Fruit fly (Drosophila melanogaster) whole organism, embryonic: ENCODE results near the gene SmE.

Source experiments
- Atf6 ChIP-seq: fragments of 200-800 bp; sonication (Bioruptor generic); IDR thresholded peaks from 2 replicates; pipeline ENCODE4 v1.3.6; 2022; ENCODE audit warnings: missing biosample characterization, missing genetic modification characterization
- CG10267 ChIP-seq: fragments of 200-800 bp; sonication (Bioruptor generic); optimal IDR thresholded peaks from 2 replicates; lab custom pipeline; 2018; ENCODE audit warnings: missing biosample characterization, mild to moderate bottlenecking, missing genetic modification characterization, moderate library complexity
- CG10565 ChIP-seq: fragments of 200-800 bp; sonication (Bioruptor generic); optimal IDR thresholded peaks from 3 replicates; lab custom pipeline; 2016; ENCODE audit warnings: missing biosample characterization, mild to moderate bottlenecking, missing genetic modification characterization
- CG11560 ChIP-seq: fragments of 200-800 bp; sonication (Bioruptor generic); IDR thresholded peaks from 3 replicates; pipeline ENCODE4 v1.3.6; 2022; ENCODE audit warnings: missing biosample characterization, missing genetic modification characterization
- CG12659 ChIP-seq: fragments of 200-800 bp; sonication (Bioruptor generic); optimal IDR thresholded peaks from 3 replicates; lab custom pipeline; 2017; ENCODE audit warnings: mild to moderate bottlenecking, missing biosample characterization, missing genetic modification reagents, missing genetic modification characterization
- CG13424 ChIP-seq: fragments of 200-800 bp; sonication (Bioruptor generic); optimal IDR thresholded peaks from 2 replicates; lab custom pipeline; 2019; ENCODE audit warnings: missing biosample characterization, mild to moderate bottlenecking, missing genetic modification characterization, moderate library complexity
- CG13624 ChIP-seq: fragments of 200-800 bp; sonication (Bioruptor generic); optimal IDR thresholded peaks from 2 replicates; lab custom pipeline; 2016; ENCODE audit warnings: missing biosample characterization, missing genetic modification characterization
- CG14441 ChIP-seq: fragments of 200-800 bp; sonication (Bioruptor generic); IDR thresholded peaks from 2 replicates; pipeline ENCODE4 v1.3.6; 2022; ENCODE audit warnings: missing biosample characterization, missing genetic modification characterization
- CG14860 ChIP-seq: fragments of 200-800 bp; sonication (Bioruptor generic); IDR thresholded peaks from 3 replicates; pipeline ENCODE4 v1.3.6; 2022; ENCODE audit warnings: missing biosample characterization, missing genetic modification characterization; ENCODE audit not compliant: partially characterized antibody
- CG14965 ChIP-seq: fragments of 200-800 bp; sonication (Bioruptor generic); optimal IDR thresholded peaks from 2 replicates; lab custom pipeline; 2016; ENCODE audit warnings: missing biosample characterization, missing genetic modification characterization, borderline replicate concordance
- CG16863 ChIP-seq: fragments of 200-800 bp; sonication (Bioruptor generic); optimal IDR thresholded peaks from 3 replicates; lab custom pipeline; 2016; ENCODE audit warnings: missing biosample characterization, missing genetic modification characterization
- CG18764 ChIP-seq: fragments of 200-800 bp; sonication (Bioruptor generic); optimal IDR thresholded peaks from 3 replicates; lab custom pipeline; 2016; ENCODE audit warnings: missing biosample characterization, missing genetic modification characterization
- CG30403 ChIP-seq: fragments of 200-800 bp; sonication (Bioruptor generic); optimal IDR thresholded peaks from 3 replicates; lab custom pipeline; 2016; ENCODE audit warnings: missing biosample characterization, missing genetic modification characterization
- CG31441 ChIP-seq: fragments of 200-800 bp; sonication (Bioruptor generic); IDR thresholded peaks from 2 replicates; pipeline ENCODE4 v1.3.6; 2022; ENCODE audit warnings: missing biosample characterization, missing genetic modification characterization
- CG3838 ChIP-seq: fragments of 200-800 bp; sonication (Bioruptor generic); optimal IDR thresholded peaks from 3 replicates; lab custom pipeline; 2016; ENCODE audit warnings: missing biosample characterization, missing genetic modification characterization
- CG4424 ChIP-seq: fragments of 200-800 bp; sonication (Bioruptor generic); optimal IDR thresholded peaks from 3 replicates; lab custom pipeline; 2016; ENCODE audit warnings: missing biosample characterization, missing genetic modification characterization
- CG7357 ChIP-seq: fragments of 200-800 bp; sonication (Bioruptor generic); IDR thresholded peaks from 3 replicates; pipeline ENCODE4 v1.3.6; 2022; ENCODE audit warnings: missing biosample characterization, missing genetic modification characterization
- CG7839 ChIP-seq: fragments of 200-800 bp; sonication (Bioruptor generic); optimal IDR thresholded peaks from 3 replicates; lab custom pipeline; 2018; ENCODE audit warnings: missing biosample characterization, mild to moderate bottlenecking, missing genetic modification characterization, moderate library complexity
- CG9437 ChIP-seq: fragments of 200-800 bp; sonication (Bioruptor generic); optimal IDR thresholded peaks from 2 replicates; lab custom pipeline; 2018; ENCODE audit warnings: missing biosample characterization, mild to moderate bottlenecking, missing genetic modification characterization
- Dll ChIP-seq: fragments of 200-800 bp; sonication (Bioruptor generic); IDR thresholded peaks from 4 replicates; pipeline ENCODE4 v1.3.6; 2022; ENCODE audit warnings: missing biosample characterization, missing genetic modification characterization; ENCODE audit not compliant: partially characterized antibody
- Eip74EF ChIP-seq, 2 experiments: fragments of 200-800 bp in 1 of 2; fragments of >200 bp in 1 of 2; sonication (Bioruptor generic) in 1 of 2; optimal IDR thresholded peaks; 2 replicates each; lab custom pipeline; 2017 to 2019; ENCODE audit warnings: missing biosample characterization in 2 of 2, missing genetic modification characterization in 2 of 2, mild to moderate bottlenecking in 1 of 2, moderate library complexity in 1 of 2
- Ets97D ChIP-seq: fragments of 200-800 bp; sonication (Bioruptor generic); optimal IDR thresholded peaks from 3 replicates; lab custom pipeline; 2016; ENCODE audit warnings: missing biosample characterization, missing genetic modification characterization
- Hey ChIP-seq: fragments of 200-800 bp; sonication (Bioruptor generic); optimal IDR thresholded peaks from 3 replicates; lab custom pipeline; 2018; ENCODE audit warnings: missing biosample characterization, mild to moderate bottlenecking, missing genetic modification characterization
- Jarid2 ChIP-seq: fragments of 200-800 bp; sonication (Bioruptor generic); optimal IDR thresholded peaks from 3 replicates; lab custom pipeline; 2017; ENCODE audit warnings: mild to moderate bottlenecking, missing biosample characterization, missing genetic modification reagents, missing genetic modification characterization
- Sin3A ChIP-seq: fragments of >200 bp; optimal IDR thresholded peaks from 2 replicates; lab custom pipeline; 2018
- Sox102F ChIP-seq: fragments of 200-800 bp; sonication (Bioruptor generic); optimal IDR thresholded peaks from 2 replicates; lab custom pipeline; 2018; ENCODE audit warnings: missing biosample characterization, mild to moderate bottlenecking, missing genetic modification characterization, moderate library complexity
- YL-1 ChIP-seq: fragments of 200-800 bp; sonication (Bioruptor generic); optimal IDR thresholded peaks from 3 replicates; lab custom pipeline; 2017; ENCODE audit warnings: missing biosample characterization, mild to moderate bottlenecking, missing genetic modification characterization
- cad ChIP-seq: fragments of >200 bp; optimal IDR thresholded peaks from 2 replicates; lab custom pipeline; 2017; ENCODE audit warnings: missing biosample characterization, missing genetic modification characterization
- cas ChIP-seq: fragments of 200-800 bp; sonication (Bioruptor generic); IDR thresholded peaks from 2 replicates; pipeline ENCODE4 v1.3.6; 2022; ENCODE audit warnings: missing biosample characterization, missing genetic modification characterization
- cg ChIP-seq: fragments of 200-800 bp; sonication (Bioruptor generic); optimal IDR thresholded peaks from 3 replicates; lab custom pipeline; 2019; ENCODE audit warnings: missing biosample characterization, mild to moderate bottlenecking, missing genetic modification characterization, moderate library complexity
- dimm ChIP-seq: fragments of 200-800 bp; sonication (Bioruptor generic); IDR thresholded peaks from 2 replicates; pipeline ENCODE4 v1.3.6; 2022; ENCODE audit warnings: missing biosample characterization, missing genetic modification characterization
- dpn ChIP-seq, 2 experiments: fragments of 200-800 bp; sonication (Bioruptor generic); optimal IDR thresholded peaks; 3 replicates each; lab custom pipeline; 2016; ENCODE audit warnings: missing biosample characterization in 2 of 2, missing genetic modification characterization in 2 of 2
- fd96Cb ChIP-seq: fragments of 200-800 bp; sonication (Bioruptor generic); optimal IDR thresholded peaks from 2 replicates; lab custom pipeline; 2018; ENCODE audit warnings: missing biosample characterization, mild to moderate bottlenecking, missing genetic modification characterization, moderate library complexity
- grn ChIP-seq: fragments of 200-800 bp; sonication (Bioruptor generic); optimal IDR thresholded peaks from 3 replicates; lab custom pipeline; 2017; ENCODE audit warnings: missing biosample characterization, missing genetic modification characterization
- hb ChIP-seq: fragments of 200-800 bp; sonication (Bioruptor generic); IDR thresholded peaks from 3 replicates; pipeline ENCODE4 v1.3.6; 2022; ENCODE audit warnings: missing biosample characterization, missing genetic modification characterization; ENCODE audit not compliant: partially characterized antibody
- kah ChIP-seq: fragments of 200-800 bp; sonication (Bioruptor generic); optimal IDR thresholded peaks from 2 replicates; lab custom pipeline; 2018; ENCODE audit warnings: missing biosample characterization, mild to moderate bottlenecking, missing genetic modification characterization
- klu ChIP-seq: fragments of 200-800 bp; sonication (Bioruptor generic); IDR thresholded peaks from 2 replicates; pipeline ENCODE4 v1.3.6; 2022; ENCODE audit warnings: missing biosample characterization, missing genetic modification characterization
- maf-S ChIP-seq: fragments of 200-800 bp; sonication (Bioruptor generic); optimal IDR thresholded peaks from 2 replicates; lab custom pipeline; 2016; ENCODE audit warnings: missing biosample characterization, missing genetic modification characterization
- mld ChIP-seq: fragments of 200-800 bp; sonication (Bioruptor generic); IDR thresholded peaks from 3 replicates; pipeline ENCODE4 v1.3.6; 2022; ENCODE audit warnings: missing biosample characterization, missing genetic modification characterization; ENCODE audit not compliant: partially characterized antibody
- odd ChIP-seq: fragments of 200-800 bp; sonication (Bioruptor generic); optimal IDR thresholded peaks from 2 replicates; lab custom pipeline; 2017; ENCODE audit warnings: missing biosample characterization, mild to moderate bottlenecking, missing genetic modification characterization
- p53 ChIP-seq: fragments of 200-800 bp; sonication (Bioruptor generic); optimal IDR thresholded peaks from 2 replicates; lab custom pipeline; 2016; ENCODE audit warnings: missing biosample characterization, missing genetic modification characterization
- pb ChIP-seq: fragments of 200-800 bp; sonication (Bioruptor generic); optimal IDR thresholded peaks from 3 replicates; lab custom pipeline; 2016; ENCODE audit warnings: missing biosample characterization, missing genetic modification characterization
- psq ChIP-seq: fragments of 200-800 bp; sonication (Bioruptor generic); optimal IDR thresholded peaks from 2 replicates; lab custom pipeline; 2017; ENCODE audit warnings: missing biosample characterization, missing genetic modification characterization
- schlank ChIP-seq: fragments of 200-800 bp; sonication (Bioruptor generic); optimal IDR thresholded peaks from 2 replicates; lab custom pipeline; 2018; ENCODE audit warnings: missing biosample characterization, mild to moderate bottlenecking, missing genetic modification characterization
- sd ChIP-seq: fragments of 200-800 bp; sonication (Bioruptor generic); optimal IDR thresholded peaks from 3 replicates; lab custom pipeline; 2018; ENCODE audit warnings: missing biosample characterization, mild to moderate bottlenecking, missing genetic modification characterization, moderate library complexity
- slp2 ChIP-seq: fragments of 200-800 bp; sonication (Bioruptor generic); optimal IDR thresholded peaks from 2 replicates; lab custom pipeline; 2016; ENCODE audit warnings: missing biosample characterization, missing genetic modification characterization
- ssp ChIP-seq: fragments of 200-800 bp; sonication (Bioruptor generic); IDR thresholded peaks from 2 replicates; pipeline ENCODE4 v1.3.6; 2022; ENCODE audit warnings: missing biosample characterization, missing genetic modification characterization
- tap ChIP-seq: fragments of 200-800 bp; optimal IDR thresholded peaks from 3 replicates; lab custom pipeline; 2019; ENCODE audit warnings: missing biosample characterization, mild to moderate bottlenecking, missing genetic modification characterization, moderate library complexity
- ttk ChIP-seq: fragments of 200-800 bp; sonication (Bioruptor generic); IDR thresholded peaks from 2 replicates; pipeline ENCODE4 v2.1.2; 2022; ENCODE audit warnings: missing biosample characterization, missing genetic modification characterization
- vfl ChIP-seq: fragments of 200-800 bp; sonication (Bioruptor generic); optimal IDR thresholded peaks from 2 replicates; lab custom pipeline; 2016; ENCODE audit warnings: missing biosample characterization, missing genetic modification characterization
- wdn ChIP-seq: fragments of 200-800 bp; sonication (Bioruptor generic); IDR thresholded peaks from 2 replicates; pipeline ENCODE4 v1.3.6; 2022; ENCODE audit warnings: missing biosample characterization, missing genetic modification characterization

Gene SmE

DNA sequence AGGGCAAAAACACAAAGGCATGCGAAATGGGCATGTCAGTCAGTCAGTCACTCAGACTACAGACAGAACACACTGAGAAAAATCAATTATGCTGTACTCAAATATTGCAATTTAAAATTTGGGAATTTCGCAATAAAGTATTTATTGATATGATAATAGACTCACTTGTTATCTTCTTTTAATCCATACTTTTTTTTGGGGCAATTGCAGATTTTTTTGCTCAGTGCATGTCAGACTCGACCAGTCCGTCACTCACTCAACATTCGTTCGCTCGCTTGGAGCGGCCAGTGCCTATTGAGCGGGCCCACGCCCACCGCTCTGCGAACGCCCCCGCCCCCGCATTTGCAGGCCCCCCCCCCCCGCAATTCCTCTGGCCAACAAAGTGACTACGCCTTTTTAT is 31.1 kb upstream of the SmE start (continued):
- peak; percentile 59 for TF ChIP-seq CG16863
- peak; percentile 79 for TF ChIP-seq Atf6 (GFP tag; lab: Robert Waterston, UW)
- no peak for TF ChIP-seq vfl (GFP tag; lab: Kevin White, UChicago)
- TF ChIP-seq Sox102F (GFP tag; lab: Kevin White, UChicago), result peak; percentile 83
- no peak for TF ChIP-seq Dll (GFP tag; lab: Robert Waterston, UW)
- TF ChIP-seq CG13624 (GFP tag; lab: Kevin White, UChicago), result no peak
- TF ChIP-seq Ets97D, result no peak
- peak; percentile 74 for TF ChIP-seq CG30403 (GFP tag; lab: Kevin White, UChicago)
- no peak for TF ChIP-seq cad
- TF ChIP-seq CG31441 (GFP tag; lab: Robert Waterston, UW), result 0 out of 2 replicates have a peak, but pooled peaks have one; percentile 16
- no peak for TF ChIP-seq kah
- peak; percentile 57; the same call in 2 of the 3 replicates for TF ChIP-seq CG11560 (tag; lab: Robert Waterston, UW)
- TF ChIP-seq grn (GFP tag; lab: Kevin White, UChicago), result no peak
- no peak for TF ChIP-seq hb (GFP tag; lab: Robert Waterston, UW)
- no peak for TF ChIP-seq mld (GFP tag; lab: Robert Waterston, UW)
- TF ChIP-seq Eip74EF (GFP tag; optimal IDR thresholded peaks at IDR 0.05; lab: Kevin White, UChicago), result no peak
- peak; percentile 63 for TF ChIP-seq fd96Cb
- TF ChIP-seq CG13424 (tag; lab: Kevin White, UChicago), result peak; percentile 80
- no peak for TF ChIP-seq slp2 (GFP tag; lab: Kevin White, UChicago)
- TF ChIP-seq psq (GFP tag; lab: Kevin White, UChicago), result no peak
- peak; percentile 54; the same call in 1 of the 2 replicates for TF ChIP-seq ssp
- peak; percentile 66 for TF ChIP-seq schlank (tag; lab: Kevin White, UChicago)
- TF ChIP-seq CG10565 (GFP tag; lab: Kevin White, UChicago), result no peak
- peak; percentile 73 for TF ChIP-seq wdn (GFP tag; lab: Robert Waterston, UW)
- TF ChIP-seq dpn (GFP tag; optimal IDR thresholded peaks at IDR 0.05; lab: Kevin White, UChicago), result peak; percentile 30 to 78
- peak; percentile 76 for TF ChIP-seq ttk (GFP tag; lab: Robert Waterston, UW)
- peak; percentile 71 for TF ChIP-seq CG12659 (GFP tag; lab: Kevin White, UChicago)
- no peak for TF ChIP-seq Sin3A
- no peak for TF ChIP-seq CG4424 (GFP tag; lab: Kevin White, UChicago)
- peak; percentile 69 for TF ChIP-seq CG7839 (tag; lab: Kevin White, UChicago)
- peak; percentile 54 for TF ChIP-seq odd (GFP tag; lab: Kevin White, UChicago)
- TF ChIP-seq CG7357, result peak; percentile 46; the same call in 1 of the 3 replicates
- no peak for TF ChIP-seq CG14965 (GFP tag; lab: Kevin White, UChicago)
- TF ChIP-seq Jarid2 (GFP tag; lab: Kevin White, UChicago), result no peak
- TF ChIP-seq tap (tag; lab: Kevin White, UChicago), result no peak
- no peak for TF ChIP-seq CG3838 (GFP tag; lab: Kevin White, UChicago)
- peak; percentile 29 for TF ChIP-seq CG9437 (GFP tag; lab: Kevin White, UChicago)
- no peak for TF ChIP-seq YL-1
- no peak for TF ChIP-seq cas
- TF ChIP-seq CG10267, result peak; percentile 18
- TF ChIP-seq cg (GFP tag; lab: Kevin White, UChicago), result no peak
- no peak for TF ChIP-seq pb (GFP tag; lab: Kevin White, UChicago)
- TF ChIP-seq CG14860 (GFP tag; lab: Robert Waterston, UW), result no peak
- peak; percentile 19 for TF ChIP-seq sd (tag; lab: Kevin White, UChicago)
- TF ChIP-seq p53 (GFP tag; lab: Kevin White, UChicago), result no peak
- peak; percentile 47 for TF ChIP-seq maf-S (GFP tag; lab: Kevin White, UChicago)
- TF ChIP-seq klu (GFP tag; lab: Robert Waterston, UW), result peak; percentile 41
- TF ChIP-seq Hey, result no peak
- TF ChIP-seq CG18764, result no peak
- peak; percentile 79 for TF ChIP-seq CG14441 (GFP tag; lab: Robert Waterston, UW)
- peak; percentile 46 for TF ChIP-seq dimm (GFP tag; lab: Robert Waterston, UW)
